Worm (Caenorhabditis elegans) whole organism, L4 larva: Measurements from ENCODE around the gene ttr-12.

Experiments
- aly-2 ChIP-seq: sonication (generic microtip); optimal IDR thresholded peaks from 2 replicates; lab custom pipeline; 2018; ENCODE audit warnings: missing biosample characterization, missing genetic modification characterization
- ceh-82 ChIP-seq: sonication (generic microtip); optimal IDR thresholded peaks from 2 replicates; lab custom pipeline; 2017; ENCODE audit warnings: missing biosample characterization, missing genetic modification characterization
- cey-2 ChIP-seq: sonication (generic microtip); optimal IDR thresholded peaks from 3 replicates; lab custom pipeline; 2017; ENCODE audit warnings: missing genetic modification characterization, mild to moderate bottlenecking, missing compliant biosample characterization, antibody characterized with exemption, borderline replicate concordance; ENCODE audit not compliant: insufficient read depth
- fkh-10 ChIP-seq: fragments of 150-350 bp; optimal IDR thresholded peaks from 2 replicates; lab custom pipeline; 2014; ENCODE audit warnings: missing biosample characterization, missing genetic modification reagents, missing genetic modification characterization
- lin-13 ChIP-seq: fragments of 150-350 bp; optimal IDR thresholded peaks from 2 replicates; lab custom pipeline; 2014; ENCODE audit warnings: missing biosample characterization, missing genetic modification reagents, missing genetic modification characterization
- mep-1 ChIP-seq: fragments of 150-350 bp; sonication (generic microtip); optimal IDR thresholded peaks from 3 replicates; lab custom pipeline; 2014; ENCODE audit warnings: missing biosample characterization, missing genetic modification characterization
- mxl-3 ChIP-seq: fragments of 200-800 bp; sonication (Bioruptor generic); optimal IDR thresholded peaks from 2 replicates; lab custom pipeline; 2018; ENCODE audit warnings: mild to moderate bottlenecking, missing genetic modification characterization, missing compliant biosample characterization
- nhr-11 ChIP-seq: fragments of 150-350 bp; optimal IDR thresholded peaks from 2 replicates; lab custom pipeline; 2014; ENCODE audit warnings: missing biosample characterization, missing genetic modification characterization
- nhr-237 ChIP-seq: sonication (generic microtip); optimal IDR thresholded peaks from 2 replicates; lab custom pipeline; 2017; ENCODE audit warnings: missing biosample characterization, missing genetic modification characterization
- unc-130 ChIP-seq: sonication (generic microtip); optimal IDR thresholded peaks from 2 replicates; lab custom pipeline; 2016; ENCODE audit warnings: missing genetic modification reagents, missing genetic modification characterization, missing compliant biosample characterization

ce11 chrV:20626043-20626761 is 17.6 kb upstream of the ttr-12 start, which contains the start of the genes F46B3.9 and srz-18:
- TF ChIP-seq mxl-3 (no peak), cey-2 (tag; lab: Kevin White, UChicago) (no peak), unc-130 (GFP tag; lab: Kevin White, UChicago) (no peak), mep-1 (no peak), ceh-82 (tag; lab: Kevin White, UChicago) (no peak), nhr-11 (no peak), nhr-237 (tag; lab: Kevin White, UChicago) (no peak), aly-2 (tag; lab: Kevin White, UChicago) (no peak), fkh-10 (no peak), lin-13 (GFP tag; lab: Kevin White, UChicago) (no peak)
